Fruit fly (Drosophila melanogaster): ENCODE data around the gene raskol.

Gene raskol

dm6 chrX:17737812-17738473 is 28.0 kb downstream of the raskol start (continued):
- peak; percentile 86 for TF ChIP-seq CG7963 (GFP tag; IDR thresholded peaks at IDR 0.05; ENCODE audit: partially characterized antibody)
- TF ChIP-seq Atf3 (GFP tag; optimal IDR thresholded peaks at IDR 0.05): peak; percentile 30
- no peak for TF ChIP-seq prd (optimal IDR thresholded peaks at IDR 0.05)
- peak; percentile 49; the same call in 2 of the 3 replicates for TF ChIP-seq prd (GFP tag; IDR thresholded peaks at IDR 0.05)
- peak; percentile 36 for TF ChIP-seq HLHmδ (GFP tag; optimal IDR thresholded peaks at IDR 0.05)
- TF ChIP-seq ham (GFP tag; IDR thresholded peaks at IDR 0.05): no peak
- TF ChIP-seq Asciz (GFP tag; optimal IDR thresholded peaks at IDR 0.05): peak; percentile 53
- TF ChIP-seq Hr78 (GFP tag; optimal IDR thresholded peaks at IDR 0.05): no peak
- no peak for TF ChIP-seq bab2 (GFP tag; optimal IDR thresholded peaks at IDR 0.05)
- peak; percentile 51; the same call in 1 of the 3 replicates for TF ChIP-seq Mrtf (GFP tag; IDR thresholded peaks at IDR 0.05)
- TF ChIP-seq disco-r (GFP tag; optimal IDR thresholded peaks at IDR 0.05): no peak
- peak; percentile 31 for TF ChIP-seq fd3F (GFP tag; optimal IDR thresholded peaks at IDR 0.05)
- peak; percentile 42 for TF ChIP-seq CG4424 (GFP tag; optimal IDR thresholded peaks at IDR 0.05)
- TF ChIP-seq Awh (GFP tag; IDR thresholded peaks at IDR 0.05): 0 out of 2 replicates have a peak, but pooled peaks have one; percentile 24
- no peak for TF ChIP-seq sr (GFP tag; IDR thresholded peaks at IDR 0.05)
- peak; percentile 61 for TF ChIP-seq CG1603 (tag; optimal IDR thresholded peaks at IDR 0.05)
- peak; percentile 6 for TF ChIP-seq CG6854 (GFP tag; optimal IDR thresholded peaks at IDR 0.05)
- TF ChIP-seq CG14667 (GFP tag; IDR thresholded peaks at IDR 0.05): no peak
- TF ChIP-seq Hr39 (optimal IDR thresholded peaks at IDR 0.05): no peak
- TF ChIP-seq Chrac-16 (GFP tag; optimal IDR thresholded peaks at IDR 0.05): peak; percentile 19
- TF ChIP-seq Myb (GFP tag; optimal IDR thresholded peaks at IDR 0.05): peak; percentile 41
- TF ChIP-seq CG17802 (tag; optimal IDR thresholded peaks at IDR 0.05): no peak
- peak; percentile 23 for TF ChIP-seq CG4820 (GFP tag; optimal IDR thresholded peaks at IDR 0.05)
- TF ChIP-seq CG10209 (GFP tag; optimal IDR thresholded peaks at IDR 0.05): peak; percentile 50
- no peak for TF ChIP-seq Hand (GFP tag; optimal IDR thresholded peaks at IDR 0.05)
- TF ChIP-seq CG2129 (GFP tag; IDR thresholded peaks at IDR 0.05; ENCODE audit: partially characterized antibody): peak; percentile 92
- TF ChIP-seq CG5245 (GFP tag; optimal IDR thresholded peaks at IDR 0.05): no peak
- TF ChIP-seq CG10979 (tag; optimal IDR thresholded peaks at IDR 0.05): peak; percentile 73
- peak; percentile 40 to 60 for TF ChIP-seq bsh (GFP tag; optimal IDR thresholded peaks at IDR 0.05)
- no peak for TF ChIP-seq oc (tag; optimal IDR thresholded peaks at IDR 0.05)
- no peak; the same call in 1 of the 2 replicates for TF ChIP-seq sim (GFP tag; IDR thresholded peaks at IDR 0.05)
- no peak for TF ChIP-seq lov (optimal IDR thresholded peaks at IDR 0.05)
- peak; percentile 63; the same call in 2 of the 3 replicates for TF ChIP-seq lov (GFP tag; IDR thresholded peaks at IDR 0.05)
- peak; percentile 1 for TF ChIP-seq twi (tag; optimal IDR thresholded peaks at IDR 0.05)
- no peak for TF ChIP-seq al (GFP tag; IDR thresholded peaks at IDR 0.05)
- TF ChIP-seq CG14710 (tag; optimal IDR thresholded peaks at IDR 0.05): peak; percentile 62
- TF ChIP-seq her (GFP tag; optimal IDR thresholded peaks at IDR 0.05): peak; percentile 56
- TF ChIP-seq CG10543 (GFP tag; optimal IDR thresholded peaks at IDR 0.05): peak; percentile 21
- peak; percentile 28; the same call in 1 of the 2 replicates for TF ChIP-seq CG1024 (GFP tag; IDR thresholded peaks at IDR 0.05)
- TF ChIP-seq Ssrp (tag; optimal IDR thresholded peaks at IDR 0.05): peak; percentile 42
- no peak for TF ChIP-seq Sry-β (GFP tag; optimal IDR thresholded peaks at IDR 0.05)
- no peak for TF ChIP-seq Taf1 (GFP tag; IDR thresholded peaks at IDR 0.05)
- no peak for TF ChIP-seq jing (GFP tag; optimal IDR thresholded peaks at IDR 0.05)
- TF ChIP-seq trh (GFP tag; optimal IDR thresholded peaks at IDR 0.05): no peak
- TF ChIP-seq CG10654 (GFP tag; optimal IDR thresholded peaks at IDR 0.05): peak; percentile 23
- TF ChIP-seq Scr (GFP tag; IDR thresholded peaks at IDR 0.05; ENCODE audit: partially characterized antibody): peak; percentile 93
- peak; percentile 20 for TF ChIP-seq Mes4 (GFP tag; optimal IDR thresholded peaks at IDR 0.05)
- peak; percentile 89 for TF ChIP-seq Doc3 (GFP tag; IDR thresholded peaks at IDR 0.05; ENCODE audit: partially characterized antibody)
- no peak for TF ChIP-seq tup (GFP tag; optimal IDR thresholded peaks at IDR 0.05)
- TF ChIP-seq CG1792 (GFP tag; optimal IDR thresholded peaks at IDR 0.05): no peak
